Worm (Caenorhabditis elegans) whole organism, L2 larva: ENCODE measurements around the gene ntl-3.

Experiments
- C34F6.9 ChIP-seq: fragments of 150-350 bp; optimal IDR thresholded peaks from 2 replicates; lab custom pipeline; 2014; ENCODE audit warnings: missing biosample characterization, missing genetic modification characterization
- R02D3.7 ChIP-seq: fragments of 150-350 bp; optimal IDR thresholded peaks from 2 replicates; lab custom pipeline; 2014; ENCODE audit warnings: missing biosample characterization, missing genetic modification characterization
- Y55F3AM.14 ChIP-seq: fragments of 200-800 bp; sonication (Bioruptor generic); optimal IDR thresholded peaks from 2 replicates; lab custom pipeline; 2018; ENCODE audit warnings: mild to moderate bottlenecking, missing genetic modification characterization, missing compliant biosample characterization
- ZK546.5 ChIP-seq: sonication (generic microtip); optimal IDR thresholded peaks from 2 replicates; lab custom pipeline; 2017; ENCODE audit warnings: missing biosample characterization, missing genetic modification characterization
- alr-1 ChIP-seq: fragments of 150-350 bp; optimal IDR thresholded peaks from 2 replicates; lab custom pipeline; 2014; ENCODE audit warnings: missing biosample characterization, missing genetic modification characterization
- aly-2 ChIP-seq: fragments of 150-350 bp; optimal IDR thresholded peaks from 2 replicates; lab custom pipeline; 2014; ENCODE audit warnings: missing biosample characterization, missing genetic modification characterization
- ama-1 ChIP-seq: fragments of 150-350 bp; optimal IDR thresholded peaks from 2 replicates; lab custom pipeline; 2018; ENCODE audit warnings: inconsistent platforms
- blmp-1 ChIP-seq: sonication (generic microtip); optimal IDR thresholded peaks from 2 replicates; lab custom pipeline; 2017; ENCODE audit warnings: missing genetic modification characterization, mild to moderate bottlenecking, missing compliant biosample characterization, antibody characterized with exemption, moderate library complexity; ENCODE audit not compliant: insufficient read depth
- ceh-16 ChIP-seq: fragments of 150-350 bp; optimal IDR thresholded peaks from 2 replicates; lab custom pipeline; 2014; ENCODE audit warnings: missing biosample characterization, missing genetic modification characterization
- ceh-82 ChIP-seq: fragments of 150-350 bp; optimal IDR thresholded peaks from 2 replicates; lab custom pipeline; 2014; ENCODE audit warnings: missing biosample characterization, missing genetic modification characterization
- dmd-4 ChIP-seq: sonication (generic microtip); optimal IDR thresholded peaks from 2 replicates; lab custom pipeline; 2017; ENCODE audit warnings: missing biosample characterization, missing genetic modification characterization
- egl-27 ChIP-seq: sonication (generic microtip); optimal IDR thresholded peaks from 3 replicates; lab custom pipeline; 2017; ENCODE audit warnings: missing biosample characterization, missing genetic modification reagents, missing genetic modification characterization
- elt-3 ChIP-seq: sonication (generic microtip); optimal IDR thresholded peaks from 2 replicates; lab custom pipeline; 2017; ENCODE audit warnings: missing biosample characterization, missing genetic modification characterization
- gmeb-1 ChIP-seq: fragments of 150-350 bp; optimal IDR thresholded peaks from 2 replicates; lab custom pipeline; 2014; ENCODE audit warnings: missing biosample characterization, missing genetic modification characterization
- lin-11 ChIP-seq: fragments of 150-350 bp; sonication (generic microtip); optimal IDR thresholded peaks from 2 replicates; lab custom pipeline; 2014; ENCODE audit warnings: missing biosample characterization, missing genetic modification characterization, inconsistent platforms, mixed read lengths
- lin-13 ChIP-seq: fragments of 150-350 bp; optimal IDR thresholded peaks from 2 replicates; lab custom pipeline; 2014; ENCODE audit warnings: missing biosample characterization, missing genetic modification reagents, missing genetic modification characterization
- lin-39 ChIP-seq: fragments of 150-350 bp; optimal IDR thresholded peaks from 2 replicates; lab custom pipeline; 2014; ENCODE audit warnings: missing biosample characterization, missing genetic modification reagents, missing genetic modification characterization
- lsy-2 ChIP-seq, 2 experiments: fragments of 150-350 bp in 1 of 2; sonication (generic microtip) in 1 of 2; optimal IDR thresholded peaks; 2 replicates each; lab custom pipeline; 2014 to 2017; ENCODE audit warnings: missing biosample characterization in 2 of 2, missing genetic modification characterization in 2 of 2
- mab-5 ChIP-seq: fragments of 150-350 bp; optimal IDR thresholded peaks from 2 replicates; lab custom pipeline; 2014; ENCODE audit warnings: missing biosample characterization, missing genetic modification characterization
- mbf-1 ChIP-seq: sonication (generic microtip); optimal IDR thresholded peaks from 2 replicates; lab custom pipeline; 2017; ENCODE audit warnings: missing biosample characterization, missing genetic modification characterization
- mdl-1 ChIP-seq, 2 experiments: fragments of 150-350 bp in 1 of 2; sonication (generic microtip) in 1 of 2; optimal IDR thresholded peaks; 2 replicates each; lab custom pipeline; 2017; ENCODE audit warnings: missing biosample characterization in 2 of 2, missing genetic modification characterization in 2 of 2
- nhr-10 ChIP-seq: sonication (generic microtip); optimal IDR thresholded peaks from 2 replicates; lab custom pipeline; 2017; ENCODE audit warnings: missing biosample characterization, missing genetic modification characterization
- nhr-12 ChIP-seq: fragments of 150-350 bp; optimal IDR thresholded peaks from 2 replicates; lab custom pipeline; 2014; ENCODE audit warnings: missing biosample characterization, missing genetic modification characterization
- nhr-129 ChIP-seq: fragments of 150-350 bp; optimal IDR thresholded peaks from 2 replicates; lab custom pipeline; 2014; ENCODE audit warnings: missing biosample characterization, missing genetic modification characterization
- nhr-21 ChIP-seq: fragments of 150-350 bp; optimal IDR thresholded peaks from 2 replicates; lab custom pipeline; 2014; ENCODE audit warnings: missing biosample characterization, missing genetic modification characterization
- nhr-23 ChIP-seq: fragments of 150-350 bp; optimal IDR thresholded peaks from 2 replicates; lab custom pipeline; 2014; ENCODE audit warnings: missing biosample characterization, missing genetic modification reagents, missing genetic modification characterization
- nhr-237 ChIP-seq: fragments of 150-350 bp; optimal IDR thresholded peaks from 2 replicates; lab custom pipeline; 2014; ENCODE audit warnings: missing biosample characterization, missing genetic modification characterization
- nhr-6 ChIP-seq: fragments of 150-350 bp; optimal IDR thresholded peaks from 2 replicates; lab custom pipeline; 2014; ENCODE audit warnings: missing biosample characterization, missing genetic modification characterization
- nhr-77 ChIP-seq: fragments of 150-350 bp; optimal IDR thresholded peaks from 2 replicates; lab custom pipeline; 2014; ENCODE audit warnings: missing biosample characterization, missing genetic modification characterization
- sem-4 ChIP-seq: fragments of 150-350 bp; optimal IDR thresholded peaks from 2 replicates; lab custom pipeline; 2014; ENCODE audit warnings: missing biosample characterization, missing genetic modification reagents, missing genetic modification characterization
- skn-1 ChIP-seq: sonication (generic microtip); optimal IDR thresholded peaks from 2 replicates; lab custom pipeline; 2017; ENCODE audit warnings: missing biosample characterization, missing genetic modification characterization
- sma-3 ChIP-seq: sonication (generic microtip); optimal IDR thresholded peaks from 2 replicates; lab custom pipeline; 2016; ENCODE audit warnings: missing genetic modification reagents, missing genetic modification characterization, missing compliant biosample characterization
- sma-9 ChIP-seq, 2 experiments: fragments of 150-350 bp in 1 of 2; sonication (generic microtip) in 1 of 2; optimal IDR thresholded peaks; 2 replicates each; lab custom pipeline; 2014 to 2016; ENCODE audit warnings: missing genetic modification characterization in 2 of 2, mild to moderate bottlenecking in 1 of 2, missing biosample characterization in 1 of 2, missing compliant biosample characterization in 1 of 2, missing genetic modification reagents in 1 of 2, moderate library complexity in 1 of 2
- snpc-4 ChIP-seq: fragments of 150-350 bp; optimal IDR thresholded peaks from 2 replicates; lab custom pipeline; 2014; ENCODE audit warnings: missing biosample characterization, missing genetic modification characterization
- unc-39 ChIP-seq: fragments of 150-350 bp; optimal IDR thresholded peaks from 2 replicates; lab custom pipeline; 2014; ENCODE audit warnings: missing biosample characterization, missing genetic modification characterization
- unc-55 ChIP-seq: fragments of 150-350 bp; sonication (generic microtip); optimal IDR thresholded peaks from 3 replicates; lab custom pipeline; 2014; ENCODE audit warnings: missing biosample characterization, missing genetic modification reagents, missing genetic modification characterization
- unc-62 ChIP-seq: fragments of 150-350 bp; optimal IDR thresholded peaks from 2 replicates; lab custom pipeline; 2014; ENCODE audit warnings: missing biosample characterization, missing genetic modification reagents, missing genetic modification characterization
- ztf-1 ChIP-seq: fragments of 200-800 bp; sonication (Bioruptor generic); conservative IDR thresholded peaks from 2 replicates; pipeline ENCODE4 v1.3.6; 2022; ENCODE audit warnings: missing genetic modification characterization, missing compliant biosample characterization
- ztf-11 ChIP-seq: sonication (generic microtip); optimal IDR thresholded peaks from 2 replicates; lab custom pipeline; 2017; ENCODE audit warnings: missing biosample characterization, missing genetic modification characterization
- ztf-4 ChIP-seq: fragments of 150-350 bp; optimal IDR thresholded peaks from 2 replicates; lab custom pipeline; 2014; ENCODE audit warnings: missing biosample characterization, missing genetic modification characterization

The ntl-3 gene

ce11 chrIII:11810447-11810846, 35.8 kb downstream of the ntl-3 start, which contains the start of gene C18D11.6:
TSS of gene C18D11.6 (plus strand) at chrIII:11810556.
- TF ChIP-seq egl-27 (tag; lab: Kevin White, UChicago), result no peak
- TF ChIP-seq mbf-1, result no peak
- no peak for TF ChIP-seq aly-2
- no peak for TF ChIP-seq ama-1 (lab: Kevin White, UChicago)
- TF ChIP-seq snpc-4 (tag; lab: Kevin White, UChicago), result no peak
- TF ChIP-seq unc-62, result no peak
- TF ChIP-seq lin-13, result no peak
- TF ChIP-seq ztf-11 (tag; lab: Kevin White, UChicago), result no peak
- TF ChIP-seq nhr-21 (tag; lab: Kevin White, UChicago), result no peak
- TF ChIP-seq ceh-82 (tag; lab: Kevin White, UChicago), result no peak
- no peak for TF ChIP-seq nhr-23 (tag; lab: Kevin White, UChicago)
- no peak for TF ChIP-seq C34F6.9 (tag; lab: Kevin White, UChicago)
- TF ChIP-seq nhr-129, result no peak
- no peak for TF ChIP-seq nhr-237
- TF ChIP-seq, all 48 proteins: peak for 0

- TF ChIP-seq nhr-12 (tag; lab: Kevin White, UChicago), result no peak
- no peak for TF ChIP-seq alr-1 (tag; lab: Kevin White, UChicago)
- TF ChIP-seq ztf-1 (GFP tag; lab: Robert Waterston, UW), result no peak
- no peak for TF ChIP-seq nhr-6 (tag; lab: Kevin White, UChicago)
- no peak for TF ChIP-seq lin-39 (tag; lab: Kevin White, UChicago)
- TF ChIP-seq R02D3.7 (tag; lab: Kevin White, UChicago), result no peak
- TF ChIP-seq ceh-16, result no peak
- no peak for TF ChIP-seq ceh-82 (tag; lab: Kevin White, UChicago)
These were observed 37.4 kb downstream of the ntl-3 start, which contains the start of gene C18D11.9 for ce11 chrIII:11808818-11809217. TSS of gene C18D11.9 (plus strand) at chrIII:11809118.

- TF ChIP-seq sma-9 (GFP tag; optimal IDR thresholded peaks at IDR 0.05; lab: Kevin White, UChicago), result no peak
- no peak for TF ChIP-seq sma-9 (tag; optimal IDR thresholded peaks at IDR 0.05; lab: Kevin White, UChicago)
- TF ChIP-seq ztf-4, result no peak
- TF ChIP-seq nhr-77 (tag; lab: Kevin White, UChicago), result no peak
- TF ChIP-seq nhr-10 (tag; lab: Kevin White, UChicago), result no peak
- no peak for TF ChIP-seq unc-39 (tag; lab: Kevin White, UChicago)
- no peak for TF ChIP-seq mdl-1 (tag; optimal IDR thresholded peaks at IDR 0.05; lab: Kevin White, UChicago)
- no peak for TF ChIP-seq C34F6.9 (tag; lab: Kevin White, UChicago)
- no peak for TF ChIP-seq unc-55 (GFP tag; lab: Kevin White, UChicago)
- TF ChIP-seq mab-5 (tag; lab: Kevin White, UChicago), result no peak
- TF ChIP-seq gmeb-1 (tag; lab: Kevin White, UChicago), result no peak
- TF ChIP-seq aly-2, result no peak
- TF ChIP-seq blmp-1 (tag; lab: Kevin White, UChicago), result no peak
- no peak for TF ChIP-seq sma-3
- TF ChIP-seq dmd-4 (tag; lab: Kevin White, UChicago), result no peak
These were observed 38.8 kb downstream of the ntl-3 start, which contains the start of gene C18D11.10 for ce11 chrIII:11807418-11807817. TSS of gene C18D11.10 (plus strand) at chrIII:11807718.

ce11 chrIII:11806695-11807094, 39.6 kb downstream of the ntl-3 start, which contains the start of gene C18D11.7:
TSS of gene C18D11.7 (minus strand) at chrIII:11806795.
- no peak for TF ChIP-seq lin-11 (tag; lab: Kevin White, UChicago)
- no peak for TF ChIP-seq blmp-1 (tag; lab: Kevin White, UChicago)
- TF ChIP-seq mdl-1 (tag; optimal IDR thresholded peaks at IDR 0.05; lab: Kevin White, UChicago), result no peak

- TF ChIP-seq nhr-77 (tag; lab: Kevin White, UChicago) (no peak), skn-1 (no peak), Y55F3AM.14 (GFP tag; lab: Kevin White, UChicago) (no peak), alr-1 (tag; lab: Kevin White, UChicago) (no peak), unc-62 (no peak), sem-4 (tag; lab: Kevin White, UChicago) (no peak), nhr-6 (tag; lab: Kevin White, UChicago) (no peak), lsy-2 (tag; optimal IDR thresholded peaks at IDR 0.05; lab: Kevin White, UChicago) (no peak), sma-3 (no peak), nhr-237 (no peak), elt-3 (tag; lab: Kevin White, UChicago) (no peak), ZK546.5 (tag; lab: Kevin White, UChicago) (no peak), mab-5 (tag; lab: Kevin White, UChicago) (no peak), lin-39 (tag; lab: Kevin White, UChicago) (no peak), lin-11 (tag; lab: Kevin White, UChicago) (no peak)
These were observed 50.8 kb downstream of the ntl-3 start, which contains the start of gene twk-39 for ce11 chrIII:11795448-11795847. TSS of gene twk-39 (plus strand) at chrIII:11795748.
